Comparison of ENCODE assay signal across 1 worm cellular context in the genomic region with DNA sequence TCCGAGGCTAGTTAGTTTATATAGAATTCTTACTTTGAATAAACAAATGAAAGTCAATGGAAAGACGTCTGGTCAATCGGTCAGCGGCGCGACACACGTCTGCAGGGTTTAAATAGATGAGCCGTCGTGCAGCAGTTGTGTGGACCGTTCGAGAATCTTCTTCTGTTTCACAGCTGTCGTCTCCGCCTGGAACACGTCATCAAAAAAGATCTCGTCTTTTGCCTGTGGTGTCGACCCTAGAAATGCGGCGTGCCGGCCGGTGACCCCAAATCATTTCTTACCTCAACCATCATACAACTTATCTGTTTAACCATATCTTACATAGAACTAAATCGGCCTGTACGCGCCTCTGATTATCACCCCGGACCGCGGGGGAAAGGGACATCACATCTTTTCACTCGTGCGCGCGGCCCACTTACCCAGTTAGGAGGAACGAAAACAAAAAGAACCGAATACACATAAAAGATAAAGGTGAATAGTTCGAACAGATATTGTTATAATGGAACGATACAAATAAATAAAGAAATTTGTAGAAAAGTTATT.
TF ChIP-seq lines count a peak whose summit lies in the region.

No protein-coding gene starts in this region.

TF ChIP-seq in whole organism, L3 larva, 47 proteins besides CTCF, POLR2A, EP300 and RAD21 (continued from another document):
- no peak for TF ChIP-seq ceh-9 (tag; optimal IDR thresholded peaks at IDR 0.05; lab: Kevin White, UChicago)
- TF ChIP-seq sea-2 (GFP tag; optimal IDR thresholded peaks at IDR 0.05; lab: Kevin White, UChicago) = no peak
